Worm (Caenorhabditis elegans) whole organism, early embryonic: ENCODE measurements around the gene ttr-37.

Experiments used
- B0310.2 ChIP-seq: sonication (generic microtip); optimal IDR thresholded peaks from 2 replicates; lab custom pipeline; 2016; ENCODE audit warnings: mild to moderate bottlenecking, missing genetic modification characterization, missing compliant biosample characterization
- F13C5.2 ChIP-seq: sonication (generic microtip); optimal IDR thresholded peaks from 2 replicates; lab custom pipeline; 2017; ENCODE audit warnings: mild to moderate bottlenecking, missing genetic modification characterization, inconsistent platforms, missing compliant biosample characterization
- aly-1 ChIP-seq: sonication (generic microtip); optimal IDR thresholded peaks from 2 replicates; lab custom pipeline; 2016; ENCODE audit warnings: missing genetic modification characterization, missing compliant biosample characterization
- ama-1 ChIP-seq: fragments of 150-350 bp; optimal IDR thresholded peaks from 2 replicates; lab custom pipeline; 2014
- ceh-13 ChIP-seq: fragments of 200-800 bp; sonication (Bioruptor generic); optimal IDR thresholded peaks from 2 replicates; lab custom pipeline; 2018; ENCODE audit warnings: mild to moderate bottlenecking, missing genetic modification characterization, missing compliant biosample characterization
- ceh-36 ChIP-seq: sonication (generic microtip); optimal IDR thresholded peaks from 2 replicates; lab custom pipeline; 2016; ENCODE audit warnings: missing genetic modification characterization, inconsistent platforms, missing compliant biosample characterization
- ets-7 ChIP-seq: sonication (generic microtip); optimal IDR thresholded peaks from 2 replicates; lab custom pipeline; 2016; ENCODE audit warnings: missing genotype, missing genetic modification characterization, missing compliant biosample characterization
- flt-1 ChIP-seq: fragments of 200-800 bp; sonication (Bioruptor generic); IDR thresholded peaks from 2 replicates; pipeline ENCODE4 v1.3.6; 2022; ENCODE audit warnings: missing genetic modification characterization, missing compliant biosample characterization
- hmbx-1 ChIP-seq: sonication (generic microtip); optimal IDR thresholded peaks from 2 replicates; lab custom pipeline; 2016; ENCODE audit warnings: mild to moderate bottlenecking, missing genetic modification characterization, missing compliant biosample characterization
- hmg-4 ChIP-seq: fragments of 200-800 bp; sonication (Bioruptor generic); optimal IDR thresholded peaks from 2 replicates; lab custom pipeline; 2018; ENCODE audit warnings: mild to moderate bottlenecking, missing genetic modification characterization, missing compliant biosample characterization
- hnd-1 ChIP-seq: sonication (generic microtip); optimal IDR thresholded peaks from 2 replicates; lab custom pipeline; 2016; ENCODE audit warnings: missing genetic modification characterization, missing compliant biosample characterization
- pes-1 ChIP-seq: fragments of 200-800 bp; sonication (Bioruptor generic); IDR thresholded peaks from 2 replicates; pipeline ENCODE4 v1.3.6; 2022; ENCODE audit warnings: missing genetic modification reagents, missing genetic modification characterization, missing compliant biosample characterization
- scrt-1 ChIP-seq: fragments of 200-800 bp; sonication (Bioruptor generic); IDR thresholded peaks from 2 replicates; pipeline ENCODE4 v1.3.6; 2022; ENCODE audit warnings: missing genetic modification characterization, missing compliant biosample characterization
- sea-1 ChIP-seq: fragments of 200-800 bp; sonication (Bioruptor generic); conservative IDR thresholded peaks from 2 replicates; pipeline ENCODE4 v1.3.6; 2022; ENCODE audit warnings: missing genetic modification characterization, missing compliant biosample characterization
- tbx-11 ChIP-seq: fragments of 200-800 bp; sonication (Bioruptor generic); IDR thresholded peaks from 2 replicates; pipeline ENCODE4 v1.3.6; 2022; ENCODE audit warnings: missing genetic modification characterization, missing compliant biosample characterization
- tbx-37 ChIP-seq: fragments of 200-800 bp; sonication (Bioruptor generic); conservative IDR thresholded peaks from 2 replicates; pipeline ENCODE4 v1.3.6; 2022; ENCODE audit warnings: missing genetic modification reagents, missing genetic modification characterization, missing compliant biosample characterization
- tra-4 ChIP-seq: sonication (generic microtip); optimal IDR thresholded peaks from 2 replicates; lab custom pipeline; 2017; ENCODE audit warnings: missing genetic modification characterization, missing compliant biosample characterization

Gene ttr-37

DNA sequence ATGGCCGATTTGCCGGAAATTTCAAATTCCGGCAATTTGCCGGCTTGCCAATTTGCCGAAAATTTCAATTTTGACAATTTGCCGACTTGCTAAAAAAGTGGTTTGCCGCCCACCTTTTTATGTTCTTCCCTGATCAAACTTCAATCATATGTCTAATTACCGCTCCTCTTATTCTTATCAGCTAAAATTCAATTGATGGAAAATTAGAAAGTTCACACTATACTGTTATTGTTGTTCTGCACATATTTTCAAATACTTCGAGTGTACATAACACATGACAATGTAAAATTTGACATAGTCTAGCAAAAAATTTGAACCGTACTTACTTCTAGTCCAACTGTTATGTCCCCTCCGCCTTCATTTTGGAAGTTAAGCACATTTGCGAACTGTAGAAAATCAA, 859 bp upstream of the ttr-37 start:
- TF ChIP-seq aly-1 (no peak), ceh-36 (tag; lab: Kevin White, UChicago) (no peak), hmg-4 (GFP tag; lab: Kevin White, UChicago) (no peak), F13C5.2 (tag; lab: Kevin White, UChicago) (no peak), ets-7 (no peak), pes-1 (GFP tag; lab: Robert Waterston, UW) (no peak), tra-4 (tag; lab: Kevin White, UChicago) (no peak), tbx-37 (GFP tag; lab: Robert Waterston, UW) (no peak), scrt-1 (GFP tag; lab: Robert Waterston, UW) (no peak), hnd-1 (tag; lab: Kevin White, UChicago) (no peak), ama-1 (no peak), flt-1 (GFP tag; lab: Robert Waterston, UW) (no peak), sea-1 (GFP tag; lab: Robert Waterston, UW) (no peak), B0310.2 (tag; lab: Kevin White, UChicago) (no peak), tbx-11 (GFP tag; lab: Robert Waterston, UW) (no peak), hmbx-1 (tag; lab: Kevin White, UChicago) (no peak), ceh-13 (GFP tag; lab: Kevin White, UChicago) (no peak)

DNA sequence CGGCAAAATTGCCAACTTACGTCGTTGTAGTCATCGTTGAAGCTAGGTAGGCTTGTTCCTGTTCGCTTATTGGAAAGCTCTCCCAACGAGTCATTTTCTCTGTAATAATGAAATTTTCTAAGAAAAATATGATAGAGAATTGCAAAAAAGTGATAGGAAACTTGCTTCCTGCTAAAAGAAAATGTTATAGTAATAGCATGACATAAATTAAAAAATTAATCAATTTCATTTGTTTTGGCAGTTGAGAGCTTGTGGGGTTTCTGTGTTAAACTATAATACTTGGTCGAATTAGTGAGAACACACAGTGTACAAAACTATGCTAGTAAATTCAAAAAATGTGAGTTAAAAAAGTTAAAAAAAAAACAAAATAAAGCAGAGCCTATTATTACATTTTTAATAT, 7.1 kb downstream of the ttr-37 start, which contains the start of gene F21E9.2:
F21E9.2 (minus strand) TSS at position 101 of the 400 bp plus-strand sequence.
- no peak for TF ChIP-seq tbx-11 (GFP tag; lab: Robert Waterston, UW)
- TF ChIP-seq F13C5.2 (tag; lab: Kevin White, UChicago) = no peak

DNA sequence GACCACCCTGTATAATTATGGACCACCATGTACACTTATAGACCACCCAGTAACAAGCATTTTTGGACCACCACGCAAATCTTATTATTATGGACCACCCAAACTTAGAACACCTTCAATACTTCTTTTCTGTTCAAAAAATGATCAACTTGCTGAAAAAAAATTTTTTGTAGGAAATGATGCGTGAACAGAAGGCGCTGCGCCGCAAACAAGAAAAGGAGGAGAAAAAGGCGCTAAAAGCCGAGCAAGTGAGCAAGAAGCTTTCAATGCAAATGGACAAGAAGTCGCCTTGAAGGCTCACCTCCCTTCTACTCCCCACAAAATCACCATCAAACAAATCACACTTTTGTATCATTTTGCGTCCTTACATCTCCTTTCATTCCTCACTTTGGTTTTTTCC, 9.8 kb downstream of the ttr-37 start:
- TF ChIP-seq tra-4 (tag; lab: Kevin White, UChicago) (no peak), F13C5.2 (tag; lab: Kevin White, UChicago) (no peak), tbx-37 (GFP tag; lab: Robert Waterston, UW) (no peak), tbx-11 (GFP tag; lab: Robert Waterston, UW) (no peak), pes-1 (GFP tag; lab: Robert Waterston, UW) (no peak), ama-1 (no peak), aly-1 (no peak), sea-1 (GFP tag; lab: Robert Waterston, UW) (no peak), ets-7 (no peak), hmg-4 (GFP tag; lab: Kevin White, UChicago) (no peak), B0310.2 (tag; lab: Kevin White, UChicago) (no peak), hmbx-1 (tag; lab: Kevin White, UChicago) (no peak)

DNA sequence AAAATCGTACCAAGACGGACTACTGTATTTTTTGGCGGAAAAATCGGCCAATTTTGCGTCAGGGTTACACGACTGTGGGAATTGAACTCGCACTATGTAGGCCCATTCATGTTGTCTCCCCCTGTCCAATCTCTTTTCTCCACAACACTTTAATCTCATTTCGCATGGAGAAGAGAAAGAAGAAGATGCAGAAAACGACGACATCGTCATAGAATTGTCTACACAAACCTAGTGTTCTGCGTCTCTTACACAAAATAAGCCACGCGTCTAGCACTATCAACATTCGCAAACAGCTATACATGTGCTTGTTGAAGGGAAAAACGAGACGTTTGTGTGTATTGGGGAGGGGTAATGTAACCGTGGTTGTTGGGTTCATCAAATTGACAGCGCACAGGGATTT, 14.0 kb downstream of the ttr-37 start:
- TF ChIP-seq hmg-4 (GFP tag; lab: Kevin White, UChicago) (peak; percentile 23), hnd-1 (tag; lab: Kevin White, UChicago) (no peak), B0310.2 (tag; lab: Kevin White, UChicago) (no peak), ceh-36 (tag; lab: Kevin White, UChicago) (no peak), ama-1 (no peak), ets-7 (no peak), F13C5.2 (tag; lab: Kevin White, UChicago) (peak; percentile 60), hmbx-1 (tag; lab: Kevin White, UChicago) (no peak), flt-1 (GFP tag; lab: Robert Waterston, UW) (no peak)

- no peak for TF ChIP-seq ama-1
- TF ChIP-seq aly-1 = no peak
- no peak for TF ChIP-seq tbx-37 (GFP tag; lab: Robert Waterston, UW)
- no peak for TF ChIP-seq ets-7
- no peak for TF ChIP-seq sea-1 (GFP tag; lab: Robert Waterston, UW)
- TF ChIP-seq tbx-11 (GFP tag; lab: Robert Waterston, UW) = no peak
- no peak for TF ChIP-seq hnd-1 (tag; lab: Kevin White, UChicago)
- TF ChIP-seq pes-1 (GFP tag; lab: Robert Waterston, UW) = no peak
- TF ChIP-seq tra-4 (tag; lab: Kevin White, UChicago) = no peak
- TF ChIP-seq hmbx-1 (tag; lab: Kevin White, UChicago) = no peak
- TF ChIP-seq hmg-4 (GFP tag; lab: Kevin White, UChicago) = no peak
- TF ChIP-seq ceh-36 (tag; lab: Kevin White, UChicago) = no peak
- no peak for TF ChIP-seq ceh-13 (GFP tag; lab: Kevin White, UChicago)
- TF ChIP-seq flt-1 (GFP tag; lab: Robert Waterston, UW) = no peak
- TF ChIP-seq F13C5.2 (tag; lab: Kevin White, UChicago) = no peak
- no peak for TF ChIP-seq scrt-1 (GFP tag; lab: Robert Waterston, UW)
- no peak for TF ChIP-seq B0310.2 (tag; lab: Kevin White, UChicago)
Measured at ce11 chrX:1321044-1321443, 15.9 kb downstream of the ttr-37 start, which contains the start of gene pdk-1. TSS of gene pdk-1 (plus strand) at chrX:1321344.

ce11 chrX:1319708-1320107, 17.3 kb downstream of the ttr-37 start:
- TF ChIP-seq scrt-1 (GFP tag; lab: Robert Waterston, UW) (no peak), ama-1 (no peak), ceh-36 (tag; lab: Kevin White, UChicago) (peak; percentile 22), ceh-13 (GFP tag; lab: Kevin White, UChicago) (no peak), aly-1 (peak; percentile 53), hmg-4 (GFP tag; lab: Kevin White, UChicago) (peak; percentile 78), hnd-1 (tag; lab: Kevin White, UChicago) (no peak), pes-1 (GFP tag; lab: Robert Waterston, UW) (no peak), F13C5.2 (tag; lab: Kevin White, UChicago) (peak; percentile 53), sea-1 (GFP tag; lab: Robert Waterston, UW) (0 out of 2 replicates have a peak, but pooled peaks have one; percentile 35)

DNA sequence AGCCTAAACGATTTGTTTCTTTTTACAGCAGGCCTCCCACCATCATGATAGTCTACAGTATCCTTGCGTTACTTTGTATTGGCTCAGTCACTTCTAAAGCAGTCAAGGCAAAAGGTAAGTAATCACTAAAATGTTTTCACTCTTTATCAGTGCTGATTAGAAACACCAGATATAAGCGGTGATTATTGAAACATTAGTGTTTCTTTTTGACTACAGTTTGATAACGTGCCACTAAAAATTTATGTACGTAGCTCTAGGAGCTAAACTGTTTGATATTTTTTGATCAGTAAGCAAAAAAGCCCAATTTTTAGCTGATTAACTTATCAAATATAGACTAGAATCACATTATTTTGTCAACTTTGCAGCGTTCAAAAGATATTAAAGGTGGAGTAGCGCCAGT, 25.4 kb downstream of the ttr-37 start:
- TF ChIP-seq ama-1 (no peak), F13C5.2 (tag; lab: Kevin White, UChicago) (no peak), hmbx-1 (tag; lab: Kevin White, UChicago) (no peak), flt-1 (GFP tag; lab: Robert Waterston, UW) (no peak)
